Worm (Caenorhabditis elegans): Measurements from ENCODE around the gene zip-1.
A peak's percentile ranks its signal among the peaks of the same experiment; 100 is the strongest.

- TF ChIP-seq C34F6.9 (tag; optimal IDR thresholded peaks at IDR 0.05) (no peak), ZK546.5 (tag; optimal IDR thresholded peaks at IDR 0.05) (no peak), nhr-11 (tag; optimal IDR thresholded peaks at IDR 0.05) (no peak), ceh-82 (tag; optimal IDR thresholded peaks at IDR 0.05) (no peak), snpc-4 (tag; optimal IDR thresholded peaks at IDR 0.05) (no peak), nhr-237 (tag; optimal IDR thresholded peaks at IDR 0.05) (no peak), lsy-2 (tag; optimal IDR thresholded peaks at IDR 0.05) (no peak), lin-39 (tag; optimal IDR thresholded peaks at IDR 0.05) (no peak), fos-1 (tag; optimal IDR thresholded peaks at IDR 0.05) (peak; percentile 99), lin-13 (GFP tag; optimal IDR thresholded peaks at IDR 0.05) (no peak), mdl-1 (tag; optimal IDR thresholded peaks at IDR 0.05) (no peak), unc-62 (GFP tag; optimal IDR thresholded peaks at IDR 0.05) (no peak), sma-9 (GFP tag; optimal IDR thresholded peaks at IDR 0.05) (peak; percentile 59), sma-9 (tag; optimal IDR thresholded peaks at IDR 0.05) (no peak)
These were observed 16.1 kb upstream of the zip-1 start for ce11 chrIII:12317492-12317891.

Data from whole organism, L2 larva.